Worm (Caenorhabditis elegans): Measurements from ENCODE around the gene spig-3.

DNA sequence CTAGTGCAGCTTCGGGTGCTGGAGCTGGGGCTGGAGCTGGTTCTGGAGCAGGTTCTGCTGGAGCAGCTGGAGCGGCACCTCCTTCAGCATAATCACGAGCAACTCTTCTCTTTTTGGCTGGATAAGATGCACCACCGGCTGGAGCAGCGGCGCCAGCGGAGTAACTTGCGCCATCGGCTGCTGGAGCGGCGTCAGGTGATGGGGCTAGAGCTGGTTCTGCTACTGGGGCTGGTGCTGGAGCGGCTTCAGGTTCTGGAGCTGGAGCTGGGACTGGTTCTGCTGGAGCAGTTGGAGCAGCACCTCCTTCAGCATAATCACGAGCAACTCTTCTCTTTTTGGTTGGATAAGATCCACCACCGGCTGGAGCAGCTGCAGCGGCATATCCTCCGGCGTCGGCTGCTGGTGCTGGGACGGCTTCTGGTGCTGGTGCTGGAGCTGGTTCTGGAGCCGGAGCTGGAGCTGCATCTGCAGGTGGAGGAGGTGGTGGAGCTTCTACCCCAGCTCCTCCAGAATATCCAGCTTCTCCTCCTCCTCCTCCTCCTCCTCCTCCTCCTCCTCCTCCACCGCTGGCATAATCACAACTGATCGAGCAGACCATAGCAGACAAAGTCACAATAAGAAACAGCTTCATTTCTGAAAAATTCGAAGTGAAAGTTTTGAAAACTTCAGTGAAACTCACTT is 19.8 kb upstream of the spig-3 start, which contains the start of gene F47B8.13:
- TF ChIP-seq cog-1 (tag; optimal IDR thresholded peaks at IDR 0.05) (no peak), ref-1 (GFP tag; conservative IDR thresholded peaks at IDR 0.05) (no peak), ztf-23 (GFP tag; IDR thresholded peaks at IDR 0.05) (no peak), T22C8.4 (GFP tag; IDR thresholded peaks at IDR 0.05) (no peak), flt-1 (GFP tag; IDR thresholded peaks at IDR 0.05) (no peak), med-1 (GFP tag; optimal IDR thresholded peaks at IDR 0.05; ENCODE audit: insufficient read depth) (no peak)
